Worm (Caenorhabditis elegans) whole organism, young adult: ENCODE results near the gene hsp-12.2.

Source experiments
- F33H1.4 ChIP-seq: fragments of 200-800 bp; sonication (Bioruptor generic); IDR thresholded peaks from 2 replicates; pipeline ENCODE4 v1.3.6; 2022; ENCODE audit warnings: missing genetic modification reagents, missing genetic modification characterization, missing compliant biosample characterization
- aptf-3 ChIP-seq: fragments of 200-800 bp; sonication (Bioruptor generic); IDR thresholded peaks from 2 replicates; pipeline ENCODE4 v1.3.6; 2022; ENCODE audit warnings: missing genetic modification characterization, missing compliant biosample characterization
- hlh-12 ChIP-seq: sonication (generic microtip); optimal IDR thresholded peaks from 2 replicates; lab custom pipeline; 2016; ENCODE audit warnings: missing genetic modification characterization, missing compliant biosample characterization
- hrde-1 ChIP-seq: sonication (generic microtip); optimal IDR thresholded peaks from 2 replicates; lab custom pipeline; 2016; ENCODE audit warnings: missing genetic modification characterization, mild to moderate bottlenecking, missing compliant biosample characterization, moderate library complexity, missing genotype, missing genetic modification reagents, borderline replicate concordance
- madf-10 ChIP-seq: sonication (generic microtip); optimal IDR thresholded peaks from 2 replicates; lab custom pipeline; 2016; ENCODE audit warnings: mild to moderate bottlenecking, missing genetic modification characterization, missing compliant biosample characterization
- pha-4 ChIP-seq: fragments of 150-350 bp; sonication (generic microtip); optimal IDR thresholded peaks from 2 replicates; lab custom pipeline; 2014; ENCODE audit warnings: missing biosample characterization, missing genetic modification reagents, missing genetic modification characterization
- rpc-1 ChIP-seq, 2 experiments: fragments of 150-350 bp in 1 of 2; sonication (generic microtip) in 1 of 2; optimal IDR thresholded peaks; 2 replicates each; lab custom pipeline; 2014 to 2018; ENCODE audit warnings: missing biosample characterization in 1 of 2, missing genetic modification characterization in 1 of 2, missing genetic modification reagents in 1 of 2, missing genotype in 1 of 2

DNA sequence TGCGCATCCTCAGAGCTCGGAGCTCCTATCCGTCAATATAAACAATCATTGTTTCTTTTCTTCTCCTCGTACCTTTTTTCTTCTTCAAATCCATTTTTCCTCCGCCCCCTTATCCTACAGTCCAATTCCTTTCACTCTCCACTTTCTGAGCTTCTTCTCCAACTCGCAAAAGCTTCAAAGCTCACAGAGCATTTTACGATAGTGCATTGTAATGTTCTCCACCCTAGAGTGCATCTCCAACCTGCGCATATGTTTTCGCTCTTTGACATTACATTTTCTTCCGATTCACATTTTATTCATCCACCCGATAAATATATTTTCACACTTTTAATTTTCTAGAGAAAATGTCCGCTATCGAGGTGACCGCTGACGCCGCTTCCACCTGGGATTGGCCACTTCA, at the start of gene hsp-12.2:
- TF ChIP-seq madf-10 (tag; lab: Kevin White, UChicago) (no peak), pha-4 (tag; lab: Kevin White, UChicago) (no peak), hrde-1 (tag; lab: Kevin White, UChicago) (no peak), hlh-12 (no peak), F33H1.4 (GFP tag; lab: Robert Waterston, UW) (no peak), rpc-1 (optimal IDR thresholded peaks at IDR 0.05; lab: Kevin White, UChicago) (no peak), rpc-1 (tag; optimal IDR thresholded peaks at IDR 0.05; lab: Kevin White, UChicago) (no peak), aptf-3 (GFP tag; lab: Robert Waterston, UW) (no peak)
